Worm (Caenorhabditis elegans) whole organism, late embryonic: ENCODE data around the gene sftb-6.

Experiments
- C08G9.2 ChIP-seq: sonication (generic microtip); optimal IDR thresholded peaks from 2 replicates; lab custom pipeline; 2016; ENCODE audit warnings: mild to moderate bottlenecking, missing genetic modification characterization, moderate library complexity, missing compliant biosample characterization
- C38D4.7 ChIP-seq: fragments of 200-800 bp; sonication (Bioruptor generic); optimal IDR thresholded peaks from 2 replicates; lab custom pipeline; 2018; ENCODE audit warnings: mild to moderate bottlenecking, missing genetic modification characterization, moderate library complexity, missing compliant biosample characterization
- F13H6.1 ChIP-seq: sonication (generic microtip); optimal IDR thresholded peaks from 2 replicates; lab custom pipeline; 2016; ENCODE audit warnings: missing genetic modification characterization, missing compliant biosample characterization
- T23F11.4 ChIP-seq: fragments of 200-800 bp; sonication (Bioruptor generic); optimal IDR thresholded peaks from 2 replicates; lab custom pipeline; 2018; ENCODE audit warnings: mild to moderate bottlenecking, missing genetic modification characterization, missing compliant biosample characterization
- Y22D7AL.16 ChIP-seq: sonication (generic microtip); optimal IDR thresholded peaks from 2 replicates; lab custom pipeline; 2016; ENCODE audit warnings: missing genetic modification characterization, missing compliant biosample characterization
- ahr-1 ChIP-seq: sonication (generic microtip); optimal IDR thresholded peaks from 2 replicates; lab custom pipeline; 2016; ENCODE audit warnings: missing genetic modification characterization, missing compliant biosample characterization
- ama-1 ChIP-seq: fragments of 150-350 bp; optimal IDR thresholded peaks from 2 replicates; lab custom pipeline; 2014
- ceh-18 ChIP-seq: sonication (generic microtip); optimal IDR thresholded peaks from 2 replicates; lab custom pipeline; 2016; ENCODE audit warnings: missing genetic modification characterization, missing compliant biosample characterization
- ceh-19 ChIP-seq: fragments of 200-800 bp; sonication (Bioruptor generic); optimal IDR thresholded peaks from 2 replicates; lab custom pipeline; 2018; ENCODE audit warnings: mild to moderate bottlenecking, missing genetic modification characterization, missing compliant biosample characterization
- ceh-24 ChIP-seq: sonication (generic microtip); optimal IDR thresholded peaks from 2 replicates; lab custom pipeline; 2016; ENCODE audit warnings: mild to moderate bottlenecking, missing genetic modification characterization, missing compliant biosample characterization
- ceh-31 ChIP-seq: sonication (generic microtip); optimal IDR thresholded peaks from 2 replicates; lab custom pipeline; 2016; ENCODE audit warnings: missing genetic modification characterization, missing compliant biosample characterization
- ceh-34 ChIP-seq: sonication (generic microtip); optimal IDR thresholded peaks from 2 replicates; lab custom pipeline; 2016; ENCODE audit warnings: mild to moderate bottlenecking, missing genetic modification characterization, missing compliant biosample characterization
- ceh-45 ChIP-seq: fragments of 200-800 bp; sonication (Bioruptor generic); IDR thresholded peaks from 2 replicates; pipeline ENCODE4 v1.3.6; 2022; ENCODE audit warnings: missing genetic modification reagents, missing genetic modification characterization, missing compliant biosample characterization
- ceh-6 ChIP-seq: fragments of 200-800 bp; sonication (Bioruptor generic); optimal IDR thresholded peaks from 2 replicates; lab custom pipeline; 2018; ENCODE audit warnings: mild to moderate bottlenecking, missing genetic modification characterization, missing compliant biosample characterization
- elt-2 ChIP-seq: sonication (generic microtip); optimal IDR thresholded peaks from 2 replicates; lab custom pipeline; 2016; ENCODE audit warnings: missing genetic modification reagents, missing genetic modification characterization, missing compliant biosample characterization
- elt-4 ChIP-seq: sonication (generic microtip); optimal IDR thresholded peaks from 2 replicates; lab custom pipeline; 2016; ENCODE audit warnings: missing genetic modification characterization, missing compliant biosample characterization
- ets-4 ChIP-seq: sonication (generic microtip); optimal IDR thresholded peaks from 2 replicates; lab custom pipeline; 2016; ENCODE audit warnings: missing genetic modification characterization, missing compliant biosample characterization
- eyg-1 ChIP-seq: sonication (generic microtip); optimal IDR thresholded peaks from 2 replicates; lab custom pipeline; 2016; ENCODE audit warnings: missing genotype, missing genetic modification characterization, missing compliant biosample characterization
- fkh-10 ChIP-seq: fragments of 150-350 bp; optimal IDR thresholded peaks from 2 replicates; lab custom pipeline; 2014; ENCODE audit warnings: missing biosample characterization, missing genetic modification reagents, missing genetic modification characterization
- fkh-6 ChIP-seq: sonication (generic microtip); optimal IDR thresholded peaks from 2 replicates; lab custom pipeline; 2016; ENCODE audit warnings: missing genetic modification characterization, missing compliant biosample characterization
- gmeb-2 ChIP-seq: sonication (generic microtip); optimal IDR thresholded peaks from 2 replicates; lab custom pipeline; 2016; ENCODE audit warnings: missing genetic modification characterization, inconsistent platforms, missing compliant biosample characterization
- hlh-15 ChIP-seq: sonication (generic microtip); optimal IDR thresholded peaks from 2 replicates; lab custom pipeline; 2016; ENCODE audit warnings: missing genetic modification characterization, missing compliant biosample characterization
- hlh-30 ChIP-seq: sonication (generic microtip); optimal IDR thresholded peaks from 2 replicates; lab custom pipeline; 2017; ENCODE audit warnings: antibody characterized with exemption, missing genetic modification characterization, missing compliant biosample characterization; ENCODE audit not compliant: insufficient read depth
- hlh-6 ChIP-seq: sonication (generic microtip); optimal IDR thresholded peaks from 2 replicates; lab custom pipeline; 2016; ENCODE audit warnings: missing genotype, missing genetic modification characterization, missing compliant biosample characterization
- hlh-8 ChIP-seq: sonication (generic microtip); optimal IDR thresholded peaks from 2 replicates; lab custom pipeline; 2016; ENCODE audit warnings: missing genotype, missing genetic modification characterization, missing compliant biosample characterization
- lim-6 ChIP-seq: sonication (generic microtip); optimal IDR thresholded peaks from 2 replicates; lab custom pipeline; 2016; ENCODE audit warnings: missing genetic modification characterization, missing compliant biosample characterization
- madf-2 ChIP-seq: sonication (generic microtip); optimal IDR thresholded peaks from 2 replicates; lab custom pipeline; 2017; ENCODE audit warnings: missing genetic modification characterization, missing compliant biosample characterization
- nhr-11 ChIP-seq: fragments of 150-350 bp; optimal IDR thresholded peaks from 2 replicates; lab custom pipeline; 2014; ENCODE audit warnings: missing biosample characterization, missing genetic modification characterization
- npax-4 ChIP-seq: sonication (generic microtip); optimal IDR thresholded peaks from 2 replicates; lab custom pipeline; 2016; ENCODE audit warnings: missing genetic modification characterization, missing compliant biosample characterization
- odd-2 ChIP-seq: sonication (generic microtip); optimal IDR thresholded peaks from 2 replicates; lab custom pipeline; 2017; ENCODE audit warnings: antibody characterized with exemption, mild to moderate bottlenecking, missing genetic modification characterization, missing compliant biosample characterization
- pax-1 ChIP-seq: fragments of 150-350 bp; optimal IDR thresholded peaks from 2 replicates; lab custom pipeline; 2014; ENCODE audit warnings: missing biosample characterization, missing genetic modification characterization
- pha-4 ChIP-seq: fragments of 150-350 bp; optimal IDR thresholded peaks from 2 replicates; lab custom pipeline; 2018; ENCODE audit warnings: missing biosample characterization, missing genetic modification reagents, missing genetic modification characterization
- rnt-1 ChIP-seq: sonication (generic microtip); optimal IDR thresholded peaks from 2 replicates; lab custom pipeline; 2016; ENCODE audit warnings: missing genetic modification characterization, missing compliant biosample characterization
- sdc-2 ChIP-seq: sonication (generic microtip); optimal IDR thresholded peaks from 2 replicates; lab custom pipeline; 2016; ENCODE audit warnings: missing genotype, missing genetic modification characterization, missing compliant biosample characterization
- tbx-2 ChIP-seq: sonication (generic microtip); optimal IDR thresholded peaks from 2 replicates; lab custom pipeline; 2016; ENCODE audit warnings: missing genetic modification characterization, missing compliant biosample characterization
- tbx-7 ChIP-seq: sonication (generic microtip); optimal IDR thresholded peaks from 2 replicates; lab custom pipeline; 2016; ENCODE audit warnings: missing genotype, missing genetic modification characterization, missing compliant biosample characterization
- ttx-3 ChIP-seq: sonication (generic microtip); optimal IDR thresholded peaks from 2 replicates; lab custom pipeline; 2016; ENCODE audit warnings: missing genetic modification reagents, missing genetic modification characterization, missing compliant biosample characterization
- unc-3 ChIP-seq, 2 experiments: fragments of 200-800 bp in 1 of 2; sonication (Bioruptor generic) in 1 of 2; sonication (generic microtip) in 1 of 2; conservative IDR thresholded peaks in 1 of 2; optimal IDR thresholded peaks in 1 of 2; 2 replicates each; pipeline versions ENCODE4 v1.3.6 to Lab custom; 2016 to 2022; ENCODE audit warnings: missing compliant biosample characterization in 2 of 2, missing genetic modification characterization in 2 of 2, missing genetic modification reagents in 1 of 2
- unc-42 ChIP-seq: sonication (generic microtip); optimal IDR thresholded peaks from 2 replicates; lab custom pipeline; 2016; ENCODE audit warnings: missing genotype, missing genetic modification characterization, missing compliant biosample characterization
- unc-55 ChIP-seq: sonication (generic microtip); optimal IDR thresholded peaks from 2 replicates; lab custom pipeline; 2017; ENCODE audit warnings: missing biosample characterization, missing genetic modification reagents, missing genetic modification characterization
- ztf-16 ChIP-seq: sonication (generic microtip); optimal IDR thresholded peaks from 2 replicates; lab custom pipeline; 2017; ENCODE audit warnings: missing genetic modification characterization, missing compliant biosample characterization

sftb-6 gene

DNA sequence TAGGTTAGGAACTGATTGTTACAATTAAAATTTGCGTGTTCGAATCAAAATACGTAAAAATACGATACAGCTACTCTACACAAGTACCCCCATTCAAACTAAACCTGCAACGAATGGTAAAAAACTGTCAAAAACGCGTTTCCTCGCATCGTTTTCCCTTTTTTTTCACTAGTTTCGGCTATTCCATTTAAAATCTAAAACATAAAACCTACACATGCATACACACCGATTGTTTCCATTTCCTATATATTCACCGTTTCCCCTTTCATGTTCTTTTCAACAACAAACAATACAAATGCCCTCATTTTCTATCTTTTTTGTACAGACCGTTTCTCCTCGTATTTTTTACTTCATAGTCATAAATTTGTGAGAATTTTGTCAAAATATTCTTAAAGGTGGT, 29.4 kb upstream of the sftb-6 start:
- no peak for TF ChIP-seq gmeb-2 (tag; lab: Kevin White, UChicago)
- TF ChIP-seq tbx-2 = no peak
- no peak for TF ChIP-seq hlh-8 (tag; lab: Kevin White, UChicago)
- TF ChIP-seq C38D4.7 = no peak
- TF ChIP-seq eyg-1 (tag; lab: Kevin White, UChicago) = no peak
- TF ChIP-seq Y22D7AL.16 (tag; lab: Kevin White, UChicago) = no peak
- TF ChIP-seq C08G9.2 (tag; lab: Kevin White, UChicago) = no peak
- no peak for TF ChIP-seq hlh-6 (tag; lab: Kevin White, UChicago)
- no peak for TF ChIP-seq ceh-19 (GFP tag; lab: Kevin White, UChicago)
- TF ChIP-seq elt-2 (tag; lab: Kevin White, UChicago) = no peak
- no peak for TF ChIP-seq pax-1 (tag; lab: Kevin White, UChicago)
- TF ChIP-seq fkh-10 (GFP tag; lab: Kevin White, UChicago) = no peak
- TF ChIP-seq, all 69 proteins: peak for 0

DNA sequence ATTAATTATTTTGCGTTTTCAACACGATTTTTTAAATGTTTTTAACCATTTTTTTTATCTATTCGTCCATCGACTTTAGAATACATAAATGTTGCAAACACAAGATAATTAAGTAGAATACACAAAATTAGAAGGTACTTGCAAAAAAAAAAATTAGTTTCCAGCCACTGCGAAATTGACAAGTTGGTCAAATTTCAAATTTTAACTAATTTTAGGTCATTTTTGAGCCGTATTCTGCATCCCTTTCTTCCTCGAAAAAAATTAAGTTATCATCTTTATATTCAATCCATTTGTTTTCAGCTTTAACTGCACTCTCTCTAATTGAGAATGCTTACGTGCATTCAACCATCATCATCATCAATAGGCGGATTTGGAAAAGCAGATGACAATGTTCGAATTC, 28.9 kb upstream of the sftb-6 start, which contains the start of gene egl-26:
Gene egl-26, plus strand, starts transcription at position 301 of the 400 bp plus-strand sequence.
- TF ChIP-seq sdc-2 (tag; lab: Kevin White, UChicago) (no peak), ceh-31 (tag; lab: Kevin White, UChicago) (no peak), ceh-6 (no peak), ets-4 (tag; lab: Kevin White, UChicago) (no peak), tbx-7 (tag; lab: Kevin White, UChicago) (no peak), unc-42 (tag; lab: Kevin White, UChicago) (no peak), pha-4 (tag; lab: Kevin White, UChicago) (no peak), unc-55 (GFP tag; lab: Kevin White, UChicago) (no peak), F13H6.1 (tag; lab: Kevin White, UChicago) (no peak), elt-2 (tag; lab: Kevin White, UChicago) (no peak), npax-4 (tag; lab: Kevin White, UChicago) (no peak), lim-6 (tag; lab: Kevin White, UChicago) (no peak), tbx-2 (no peak), rnt-1 (tag; lab: Kevin White, UChicago) (no peak), hlh-15 (tag; lab: Kevin White, UChicago) (no peak), ceh-18 (tag; lab: Kevin White, UChicago) (no peak), C08G9.2 (tag; lab: Kevin White, UChicago) (no peak), ztf-16 (tag; lab: Kevin White, UChicago) (no peak), Y22D7AL.16 (tag; lab: Kevin White, UChicago) (no peak)

DNA sequence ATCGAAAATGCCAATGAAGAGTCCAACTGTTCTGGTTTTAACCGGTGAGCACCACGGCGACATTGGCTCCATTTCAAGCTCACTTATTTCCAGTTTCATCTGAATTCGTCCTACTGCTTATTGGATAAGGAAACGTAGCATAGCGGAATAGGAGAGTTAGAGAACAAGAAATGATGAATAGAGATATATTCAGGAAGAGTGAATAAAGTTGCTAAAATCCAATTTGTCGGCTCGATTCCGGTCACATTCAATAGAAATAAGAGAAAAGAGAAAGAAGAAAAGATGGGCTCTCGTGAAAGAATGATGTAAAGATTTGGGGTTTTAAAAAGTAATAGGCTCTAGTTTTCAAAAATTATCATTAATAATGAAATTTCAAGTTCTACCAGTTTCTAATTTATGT, 24.9 kb upstream of the sftb-6 start:
- TF ChIP-seq hlh-30 (tag; lab: Kevin White, UChicago) (no peak), elt-4 (no peak), nhr-11 (tag; lab: Kevin White, UChicago) (no peak), pha-4 (tag; lab: Kevin White, UChicago) (no peak), ama-1 (no peak), ahr-1 (tag; lab: Kevin White, UChicago) (no peak), ceh-34 (tag; lab: Kevin White, UChicago) (no peak), ceh-31 (tag; lab: Kevin White, UChicago) (no peak), ceh-24 (tag; lab: Kevin White, UChicago) (no peak), unc-42 (tag; lab: Kevin White, UChicago) (peak; percentile 97), hlh-6 (tag; lab: Kevin White, UChicago) (no peak), unc-3 (GFP tag; conservative IDR thresholded peaks at IDR 0.05; lab: Robert Waterston, UW) (no peak), unc-3 (tag; optimal IDR thresholded peaks at IDR 0.05; lab: Kevin White, UChicago) (no peak), fkh-10 (GFP tag; lab: Kevin White, UChicago) (peak; percentile 11), sdc-2 (tag; lab: Kevin White, UChicago) (no peak), rnt-1 (tag; lab: Kevin White, UChicago) (no peak)

ce11 chrII:73892-74291, 24.3 kb upstream of the sftb-6 start:
- TF ChIP-seq hlh-8 (tag; lab: Kevin White, UChicago) (no peak), madf-2 (tag; lab: Kevin White, UChicago) (no peak), odd-2 (no peak), ceh-45 (GFP tag; lab: Robert Waterston, UW) (no peak), ceh-34 (tag; lab: Kevin White, UChicago) (no peak), fkh-6 (no peak), T23F11.4 (GFP tag; lab: Kevin White, UChicago) (no peak), hlh-15 (tag; lab: Kevin White, UChicago) (no peak), ttx-3 (no peak), ceh-24 (tag; lab: Kevin White, UChicago) (no peak)
- TF ChIP-seq, all 69 proteins: peak for 0
